Worm (Caenorhabditis elegans) whole organism, L3 larva: ENCODE results near the gene nstp-9.

ENCODE experiments used
- R02D3.7 ChIP-seq: fragments of 150-350 bp; optimal IDR thresholded peaks from 2 replicates; lab custom pipeline; 2014; ENCODE audit warnings: missing biosample characterization, missing genetic modification characterization
- ZK546.5 ChIP-seq: sonication (generic microtip); optimal IDR thresholded peaks from 2 replicates; lab custom pipeline; 2017; ENCODE audit warnings: missing biosample characterization, missing genetic modification characterization
- aly-2 ChIP-seq: fragments of 150-350 bp; optimal IDR thresholded peaks from 2 replicates; lab custom pipeline; 2014; ENCODE audit warnings: missing biosample characterization, missing genetic modification characterization
- ceh-16 ChIP-seq: sonication (generic microtip); optimal IDR thresholded peaks from 2 replicates; lab custom pipeline; 2017; ENCODE audit warnings: missing biosample characterization, missing genetic modification characterization
- ceh-28 ChIP-seq: fragments of 150-350 bp; optimal IDR thresholded peaks from 2 replicates; lab custom pipeline; 2014; ENCODE audit warnings: missing biosample characterization, missing genetic modification reagents, missing genetic modification characterization
- ceh-82 ChIP-seq: fragments of 150-350 bp; optimal IDR thresholded peaks from 2 replicates; lab custom pipeline; 2014; ENCODE audit warnings: missing biosample characterization, missing genetic modification characterization
- ceh-9 ChIP-seq: sonication (generic microtip); optimal IDR thresholded peaks from 2 replicates; lab custom pipeline; 2018; ENCODE audit warnings: missing biosample characterization, missing genetic modification characterization
- daf-12 ChIP-seq: fragments of 150-350 bp; optimal IDR thresholded peaks from 2 replicates; lab custom pipeline; 2014; ENCODE audit warnings: missing biosample characterization, missing genetic modification reagents, missing genetic modification characterization
- egl-27 ChIP-seq: sonication (generic microtip); optimal IDR thresholded peaks from 4 replicates; lab custom pipeline; 2017; ENCODE audit warnings: missing biosample characterization, missing genetic modification reagents, missing genetic modification characterization
- egl-5 ChIP-seq: fragments of 150-350 bp; optimal IDR thresholded peaks from 2 replicates; lab custom pipeline; 2017; ENCODE audit warnings: missing biosample characterization, missing genetic modification reagents, missing genetic modification characterization, inconsistent platforms
- elt-2 ChIP-seq: sonication (generic microtip); optimal IDR thresholded peaks from 2 replicates; lab custom pipeline; 2016; ENCODE audit warnings: missing genetic modification reagents, mild to moderate bottlenecking, missing genetic modification characterization, missing compliant biosample characterization
- elt-3 ChIP-seq, 3 experiments: fragments of 150-350 bp in 1 of 3; sonication (generic microtip) in 2 of 3; optimal IDR thresholded peaks; 2 replicates in 2 of 3; 4 replicates in 1 of 3; lab custom pipeline; 2014 to 2017; ENCODE audit warnings: missing biosample characterization in 3 of 3, missing genetic modification characterization in 3 of 3
- eor-1 ChIP-seq, 2 experiments: fragments of 150-350 bp; optimal IDR thresholded peaks; 2 replicates each; lab custom pipeline; 2014 to 2018; ENCODE audit warnings: missing biosample characterization in 2 of 2, missing genetic modification characterization in 2 of 2
- fkh-10 ChIP-seq: sonication (generic microtip); optimal IDR thresholded peaks from 2 replicates; lab custom pipeline; 2017; ENCODE audit warnings: missing biosample characterization, missing genetic modification reagents, missing genetic modification characterization
- fkh-2 ChIP-seq: fragments of 150-350 bp; optimal IDR thresholded peaks from 2 replicates; lab custom pipeline; 2014; ENCODE audit warnings: missing biosample characterization, missing genetic modification reagents, missing genetic modification characterization
- fos-1 ChIP-seq: fragments of 150-350 bp; optimal IDR thresholded peaks from 2 replicates; lab custom pipeline; 2014; ENCODE audit warnings: missing biosample characterization, missing genetic modification characterization
- hmg-11 ChIP-seq: sonication (generic microtip); optimal IDR thresholded peaks from 2 replicates; lab custom pipeline; 2016; ENCODE audit warnings: missing genetic modification characterization, missing compliant biosample characterization
- jun-1 ChIP-seq: fragments of 150-350 bp; optimal IDR thresholded peaks from 2 replicates; lab custom pipeline; 2014; ENCODE audit warnings: missing biosample characterization, missing genetic modification reagents, missing genetic modification characterization
- lin-15B ChIP-seq: fragments of 150-350 bp; optimal IDR thresholded peaks from 2 replicates; lab custom pipeline; 2014; ENCODE audit warnings: missing biosample characterization, missing genetic modification characterization
- lsy-12 ChIP-seq: sonication (generic microtip); optimal IDR thresholded peaks from 2 replicates; lab custom pipeline; 2016; ENCODE audit warnings: mild to moderate bottlenecking, missing genetic modification characterization, missing compliant biosample characterization
- mdl-1 ChIP-seq: fragments of 150-350 bp; optimal IDR thresholded peaks from 2 replicates; lab custom pipeline; 2014; ENCODE audit warnings: missing biosample characterization, missing genetic modification characterization
- mml-1 ChIP-seq: fragments of 150-350 bp; sonication (generic microtip); optimal IDR thresholded peaks from 3 replicates; lab custom pipeline; 2014; ENCODE audit warnings: missing biosample characterization, missing genetic modification characterization
- nfya-1 ChIP-seq: sonication (generic microtip); optimal IDR thresholded peaks from 2 replicates; lab custom pipeline; 2017; ENCODE audit warnings: missing genetic modification characterization, mild to moderate bottlenecking, missing compliant biosample characterization, antibody characterized with exemption, moderate library complexity; ENCODE audit not compliant: insufficient read depth
- nhr-11 ChIP-seq: fragments of 150-350 bp; optimal IDR thresholded peaks from 2 replicates; lab custom pipeline; 2014; ENCODE audit warnings: missing biosample characterization, missing genetic modification characterization
- nhr-23 ChIP-seq: fragments of 150-350 bp; optimal IDR thresholded peaks from 2 replicates; lab custom pipeline; 2014; ENCODE audit warnings: missing biosample characterization, missing genetic modification reagents, missing genetic modification characterization
- nhr-43 ChIP-seq: sonication (generic microtip); optimal IDR thresholded peaks from 2 replicates; lab custom pipeline; 2016; ENCODE audit warnings: mild to moderate bottlenecking, missing genetic modification characterization, missing compliant biosample characterization; ENCODE audit not compliant: poor library complexity, severe bottlenecking
- nhr-67 ChIP-seq: fragments of 150-350 bp; optimal IDR thresholded peaks from 2 replicates; lab custom pipeline; 2014; ENCODE audit warnings: missing biosample characterization, missing genetic modification characterization
- pha-4 ChIP-seq: fragments of 150-350 bp; optimal IDR thresholded peaks from 2 replicates; lab custom pipeline; 2014; ENCODE audit warnings: missing biosample characterization, missing genetic modification reagents, missing genetic modification characterization
- pqm-1 ChIP-seq: fragments of 150-350 bp; optimal IDR thresholded peaks from 2 replicates; lab custom pipeline; 2017; ENCODE audit warnings: missing biosample characterization, missing genetic modification characterization, inconsistent platforms
- skn-1 ChIP-seq: fragments of 150-350 bp; optimal IDR thresholded peaks from 2 replicates; lab custom pipeline; 2014; ENCODE audit warnings: missing biosample characterization, missing genetic modification characterization
- snpc-4 ChIP-seq: fragments of 150-350 bp; optimal IDR thresholded peaks from 2 replicates; lab custom pipeline; 2014; ENCODE audit warnings: missing biosample characterization, missing genetic modification characterization
- tbx-2 ChIP-seq: sonication (generic microtip); optimal IDR thresholded peaks from 2 replicates; lab custom pipeline; 2016; ENCODE audit warnings: mild to moderate bottlenecking, missing genetic modification characterization, missing compliant biosample characterization
- unc-39 ChIP-seq: sonication (generic microtip); optimal IDR thresholded peaks from 4 replicates; lab custom pipeline; 2017; ENCODE audit warnings: missing biosample characterization, missing genetic modification characterization
- unc-62 ChIP-seq: fragments of 150-350 bp; sonication (generic microtip); optimal IDR thresholded peaks from 4 replicates; lab custom pipeline; 2014; ENCODE audit warnings: missing biosample characterization, missing genetic modification reagents, missing genetic modification characterization
- zag-1 ChIP-seq: fragments of 150-350 bp; optimal IDR thresholded peaks from 2 replicates; lab custom pipeline; 2014; ENCODE audit warnings: missing biosample characterization, missing genetic modification characterization
- ztf-4 ChIP-seq: fragments of 150-350 bp; optimal IDR thresholded peaks from 2 replicates; lab custom pipeline; 2014; ENCODE audit warnings: missing biosample characterization, missing genetic modification characterization

nstp-9 gene

DNA sequence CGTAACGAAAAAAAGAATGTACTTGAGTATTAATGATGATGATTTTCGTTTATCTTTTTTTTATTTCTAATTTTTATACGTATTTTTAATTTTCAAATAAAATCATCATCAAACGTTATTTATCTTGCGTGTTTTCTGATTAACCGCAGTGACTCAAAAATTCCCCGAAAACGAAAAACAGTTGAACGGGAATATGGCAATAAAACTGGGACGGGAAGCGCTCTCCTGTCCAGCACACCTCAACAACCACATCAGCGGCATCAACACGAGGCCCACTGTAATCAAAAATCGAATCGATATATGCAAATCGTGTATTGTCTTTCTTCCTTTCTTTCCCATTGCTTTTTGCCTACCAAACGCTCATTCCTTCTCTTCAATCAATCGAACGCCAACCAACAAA is 39.6 kb upstream of the nstp-9 start, which contains the start of gene K09C8.2:
Gene K09C8.2 (plus strand): TSS at position 301 of the 400 bp plus-strand sequence.
- no peak for TF ChIP-seq fkh-2 (tag; lab: Kevin White, UChicago)
- no peak for TF ChIP-seq lin-15B
- TF ChIP-seq, all 47 proteins: peak for 0

DNA sequence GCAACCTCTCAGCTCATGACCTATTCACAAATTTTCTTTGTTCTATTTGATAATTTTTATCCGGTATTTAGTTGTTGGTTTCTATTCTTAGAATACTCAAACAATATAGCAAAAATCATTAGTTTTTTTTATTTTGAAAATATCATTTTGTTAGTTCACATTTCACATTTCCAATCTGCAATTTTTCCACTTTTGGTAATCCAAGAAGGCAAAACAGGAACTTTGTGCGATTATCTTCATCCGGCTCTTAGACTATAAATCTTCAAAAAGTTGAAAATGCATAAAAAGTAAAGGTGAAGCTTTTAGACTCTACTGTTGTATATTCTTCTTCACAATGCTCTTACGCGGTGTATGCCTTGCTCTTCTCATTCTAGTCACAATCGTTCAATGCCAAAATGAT is 38.9 kb upstream of the nstp-9 start, which contains the start of gene nlp-19:
Gene nlp-19 (plus strand): TSS at position 301 of the 400 bp plus-strand sequence.
- no peak for TF ChIP-seq ztf-4
- no peak for TF ChIP-seq ceh-9 (tag; lab: Kevin White, UChicago)
- TF ChIP-seq nhr-23, result no peak
- no peak for TF ChIP-seq ceh-16 (tag; lab: Kevin White, UChicago)
- TF ChIP-seq hmg-11, result no peak
- TF ChIP-seq lsy-12 (tag; lab: Kevin White, UChicago), result no peak
- TF ChIP-seq egl-27 (tag; lab: Kevin White, UChicago), result no peak
- no peak for TF ChIP-seq egl-5 (tag; lab: Kevin White, UChicago)
- TF ChIP-seq fkh-10, result no peak
- TF ChIP-seq, all 47 proteins: peak for 0

ce11 chrX:10956972-10957678 is 37.6 kb upstream of the nstp-9 start:
- TF ChIP-seq tbx-2 (tag; lab: Kevin White, UChicago) (no peak), hmg-11 (no peak), unc-62 (GFP tag; lab: Kevin White, UChicago) (no peak), fkh-10 (no peak), ceh-28 (no peak), nhr-23 (no peak), elt-2 (tag; lab: Kevin White, UChicago) (peak; percentile 45), pqm-1 (tag; lab: Kevin White, UChicago) (peak; percentile 32)

- TF ChIP-seq elt-2 (tag; lab: Kevin White, UChicago) (no peak), pqm-1 (tag; lab: Kevin White, UChicago) (no peak), zag-1 (tag; lab: Kevin White, UChicago) (no peak), snpc-4 (tag; lab: Kevin White, UChicago) (no peak), mdl-1 (tag; lab: Kevin White, UChicago) (no peak), ceh-28 (no peak)
Observed at ce11 chrX:10953834-10954233, 34.3 kb upstream of the nstp-9 start, which contains the start of gene pbo-4. Gene pbo-4 (plus strand): TSS chrX:10954134.

DNA sequence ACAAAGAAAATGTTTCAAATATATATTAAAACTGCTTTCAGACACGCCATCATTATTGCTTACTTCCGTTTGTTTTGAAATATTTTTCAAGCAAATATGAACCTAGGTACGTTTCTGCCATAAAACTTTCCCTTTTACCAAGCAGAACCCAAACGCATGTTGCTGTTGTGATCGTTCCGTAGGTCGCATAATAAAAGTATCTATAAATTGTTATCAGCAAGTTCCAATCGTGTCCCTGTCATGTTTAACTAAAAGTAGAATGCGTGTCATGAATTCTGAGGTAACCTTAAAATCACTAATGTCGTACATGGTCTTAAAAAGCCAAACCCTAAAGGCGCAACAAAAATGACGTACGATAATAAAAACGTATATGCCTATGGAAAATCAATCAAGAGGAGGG is 32.4 kb upstream of the nstp-9 start:
- no peak for TF ChIP-seq egl-27 (tag; lab: Kevin White, UChicago)
- TF ChIP-seq pqm-1 (tag; lab: Kevin White, UChicago), result peak; percentile 19
- TF ChIP-seq elt-2 (tag; lab: Kevin White, UChicago), result peak; percentile 63

- TF ChIP-seq nhr-67 (tag; lab: Kevin White, UChicago) (no peak), nhr-23 (no peak), ZK546.5 (tag; lab: Kevin White, UChicago) (no peak), elt-3 (tag; optimal IDR thresholded peaks at IDR 0.05; lab: Kevin White, UChicago) (no peak), aly-2 (tag; lab: Kevin White, UChicago) (no peak), unc-62 (GFP tag; lab: Kevin White, UChicago) (no peak), fkh-10 (no peak), skn-1 (tag; lab: Kevin White, UChicago) (no peak), jun-1 (no peak), ceh-28 (no peak), pqm-1 (tag; lab: Kevin White, UChicago) (no peak), fkh-2 (tag; lab: Kevin White, UChicago) (no peak), elt-2 (tag; lab: Kevin White, UChicago) (no peak), R02D3.7 (tag; lab: Kevin White, UChicago) (no peak), nhr-11 (no peak), tbx-2 (tag; lab: Kevin White, UChicago) (no peak), ceh-9 (tag; lab: Kevin White, UChicago) (no peak), mml-1 (tag; lab: Kevin White, UChicago) (no peak)
Observed at ce11 chrX:10951168-10951567, 31.7 kb upstream of the nstp-9 start, which contains the start of gene K09C8.7. Gene K09C8.7 (minus strand): TSS chrX:10951393.

ce11 chrX:10948852-10949251 is 29.3 kb upstream of the nstp-9 start, which contains the start of gene T21B6.3:
Gene T21B6.3 (minus strand): TSS chrX:10948952.
- TF ChIP-seq egl-27 (tag; lab: Kevin White, UChicago) (no peak), daf-12 (no peak), fos-1 (tag; lab: Kevin White, UChicago) (no peak), eor-1 (tag; optimal IDR thresholded peaks at IDR 0.05; lab: Kevin White, UChicago) (no peak), fkh-2 (tag; lab: Kevin White, UChicago) (no peak), pha-4 (tag; lab: Kevin White, UChicago) (no peak), nhr-23 (no peak), nfya-1 (tag; lab: Kevin White, UChicago) (no peak), nhr-43 (tag; lab: Kevin White, UChicago) (no peak), ceh-16 (tag; lab: Kevin White, UChicago) (no peak), nhr-11 (no peak), lsy-12 (tag; lab: Kevin White, UChicago) (no peak), mdl-1 (tag; lab: Kevin White, UChicago) (no peak), elt-2 (tag; lab: Kevin White, UChicago) (no peak), egl-5 (tag; lab: Kevin White, UChicago) (no peak), unc-39 (tag; lab: Kevin White, UChicago) (no peak), ceh-82 (no peak)
